Worm (Caenorhabditis elegans) whole organism, midembryonic: Measurements from ENCODE around the gene hda-11.
A peak's percentile ranks its signal among the peaks of the same experiment; 100 is the strongest.

Experiments
- T22C8.4 ChIP-seq: fragments of 200-800 bp; sonication (Bioruptor generic); IDR thresholded peaks from 2 replicates; pipeline ENCODE4 v1.3.6; 2022; ENCODE audit warnings: missing genetic modification characterization, missing compliant biosample characterization
- cog-1 ChIP-seq: sonication (generic microtip); optimal IDR thresholded peaks from 2 replicates; lab custom pipeline; 2016; ENCODE audit warnings: missing genetic modification characterization, missing compliant biosample characterization
- flt-1 ChIP-seq: fragments of 200-800 bp; sonication (Bioruptor generic); IDR thresholded peaks from 2 replicates; pipeline ENCODE4 v1.3.6; 2022; ENCODE audit warnings: missing genetic modification characterization, missing compliant biosample characterization
- klf-2 ChIP-seq: fragments of 200-800 bp; sonication (Bioruptor generic); conservative IDR thresholded peaks from 2 replicates; pipeline ENCODE4 v1.3.6; 2022; ENCODE audit warnings: missing genetic modification reagents, missing genetic modification characterization, missing compliant biosample characterization
- med-1 ChIP-seq: sonication (generic microtip); optimal IDR thresholded peaks from 2 replicates; lab custom pipeline; 2017; ENCODE audit warnings: missing genetic modification characterization, mild to moderate bottlenecking, missing compliant biosample characterization, antibody characterized with exemption, missing genetic modification reagents; ENCODE audit not compliant: insufficient read depth
- ref-1 ChIP-seq: fragments of 200-800 bp; sonication (Bioruptor generic); conservative IDR thresholded peaks from 2 replicates; pipeline ENCODE4 v1.3.6; 2022; ENCODE audit warnings: missing genetic modification reagents, missing genetic modification characterization, missing compliant biosample characterization
- tab-1 ChIP-seq: fragments of 200-800 bp; sonication (Bioruptor generic); IDR thresholded peaks from 2 replicates; pipeline ENCODE4 v1.3.6; 2022; ENCODE audit warnings: missing genetic modification characterization, missing compliant biosample characterization
- ztf-23 ChIP-seq: fragments of 200-800 bp; sonication (Bioruptor generic); IDR thresholded peaks from 2 replicates; pipeline ENCODE4 v1.3.6; 2022; ENCODE audit warnings: missing genetic modification reagents, missing genetic modification characterization, missing compliant biosample characterization
- ztf-29 ChIP-seq: fragments of 200-800 bp; sonication (Bioruptor generic); IDR thresholded peaks from 2 replicates; pipeline ENCODE4 v1.3.6; 2022; ENCODE audit warnings: missing genetic modification reagents, missing genetic modification characterization, missing compliant biosample characterization

hda-11 gene

DNA sequence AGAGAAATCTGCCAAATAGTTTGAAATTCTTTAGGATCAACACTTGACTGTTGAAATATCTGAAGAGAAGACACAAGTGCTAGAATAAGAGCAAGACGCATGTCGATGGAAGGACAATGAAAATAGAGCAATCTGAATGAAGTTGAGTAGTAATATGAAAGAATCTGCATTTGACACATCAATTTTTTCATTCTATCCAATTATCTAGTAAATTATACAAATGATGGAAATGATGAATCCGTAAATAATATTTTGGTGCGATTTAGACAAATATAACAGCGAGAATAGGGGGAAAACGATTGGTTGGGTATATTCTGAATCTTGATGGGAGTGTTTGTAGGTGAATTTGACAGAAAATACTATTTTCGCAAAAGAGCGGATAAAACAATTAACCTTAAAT, 6.7 kb downstream of the hda-11 start, which contains the start of gene txt-10:
Gene txt-10 (minus strand): TSS at position 101 of the 400 bp plus-strand sequence.
- TF ChIP-seq klf-2 (GFP tag; lab: Robert Waterston, UW), result no peak

DNA sequence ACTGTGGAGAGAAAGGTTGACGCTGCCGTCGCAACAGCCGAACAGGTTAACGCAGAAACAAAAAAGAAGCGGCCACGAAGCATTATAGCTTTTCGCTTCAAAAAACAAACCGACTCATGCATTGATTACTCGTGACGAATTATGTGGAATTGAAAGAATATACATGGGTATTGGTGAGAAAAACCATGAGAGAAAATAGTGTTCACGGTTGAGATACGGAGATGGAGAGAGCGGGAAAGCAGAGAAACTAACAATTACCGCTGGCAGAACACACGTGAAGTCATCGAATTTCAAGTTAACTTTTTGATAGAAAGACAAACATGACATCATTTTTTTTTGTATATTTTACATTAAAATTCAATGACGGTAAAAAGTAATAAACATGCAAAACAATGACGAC, 9.3 kb downstream of the hda-11 start:
- TF ChIP-seq ztf-29 (GFP tag; lab: Robert Waterston, UW) (no peak), ref-1 (GFP tag; lab: Robert Waterston, UW) (no peak), T22C8.4 (GFP tag; lab: Robert Waterston, UW) (no peak), tab-1 (GFP tag; lab: Robert Waterston, UW) (no peak), ztf-23 (no peak), cog-1 (tag; lab: Kevin White, UChicago) (no peak), flt-1 (no peak), klf-2 (GFP tag; lab: Robert Waterston, UW) (no peak), med-1 (GFP tag; lab: Kevin White, UChicago) (no peak)

DNA sequence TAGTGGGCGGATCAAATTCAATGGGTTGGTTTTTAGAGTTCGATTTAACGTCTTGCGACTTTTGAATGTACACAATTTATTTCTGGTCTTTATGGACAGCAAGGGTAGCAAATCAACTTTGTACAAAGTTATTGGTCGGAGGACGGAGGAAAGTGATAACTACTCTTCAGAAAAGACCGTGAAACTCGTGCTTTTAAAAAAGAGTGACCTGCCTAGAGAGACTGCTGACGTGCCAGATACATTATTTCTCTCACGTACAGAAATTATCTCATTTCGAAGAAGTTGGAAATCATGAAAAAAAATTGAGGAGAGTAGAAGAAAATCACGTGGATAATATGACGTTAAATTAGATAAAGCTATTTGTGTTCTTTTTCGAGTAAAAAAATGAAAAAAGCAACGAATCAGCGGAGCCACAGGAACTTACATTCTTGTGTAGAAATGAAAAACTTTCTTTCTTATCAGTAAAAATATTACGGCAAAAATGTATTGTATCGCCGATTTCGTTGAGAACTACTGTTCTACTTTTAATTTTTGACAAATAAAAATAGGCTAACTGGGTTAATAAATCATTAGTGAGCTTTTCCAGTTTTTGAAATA, 10.2 kb downstream of the hda-11 start, which contains the start of gene ppm-1.A:
Gene ppm-1.A (minus strand): TSS at position 294 of the 597 bp plus-strand sequence.
- TF ChIP-seq tab-1 (GFP tag; lab: Robert Waterston, UW), result no peak
- TF ChIP-seq med-1 (GFP tag; lab: Kevin White, UChicago), result no peak
- TF ChIP-seq ref-1 (GFP tag; lab: Robert Waterston, UW), result no peak
- no peak for TF ChIP-seq klf-2 (GFP tag; lab: Robert Waterston, UW)
- TF ChIP-seq cog-1 (tag; lab: Kevin White, UChicago), result no peak
- TF ChIP-seq T22C8.4 (GFP tag; lab: Robert Waterston, UW), result no peak
- no peak for TF ChIP-seq ztf-29 (GFP tag; lab: Robert Waterston, UW)
- no peak for TF ChIP-seq flt-1
- no peak for TF ChIP-seq ztf-23

DNA sequence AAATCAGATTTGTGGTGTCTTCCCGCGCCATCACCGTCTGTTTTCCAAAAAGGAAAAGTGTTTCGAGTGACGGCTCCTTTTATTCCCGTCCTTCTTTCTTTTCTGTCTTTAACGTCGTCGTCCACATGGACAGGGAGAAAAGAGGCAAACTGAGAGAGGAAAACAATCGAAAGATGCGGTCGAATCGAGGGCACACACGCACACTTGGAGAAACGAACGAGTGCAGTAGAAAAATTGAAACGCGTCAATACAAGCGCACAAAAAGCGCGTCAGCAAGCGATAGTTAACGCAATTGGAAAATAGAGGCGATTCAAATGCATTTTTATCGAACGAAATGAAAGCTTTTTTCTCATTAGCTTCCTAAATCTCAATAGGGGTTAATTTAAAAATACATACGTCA, 10.8 kb downstream of the hda-11 start:
- TF ChIP-seq ztf-23, result peak; percentile 94
- TF ChIP-seq tab-1 (GFP tag; lab: Robert Waterston, UW), result no peak
- TF ChIP-seq med-1 (GFP tag; lab: Kevin White, UChicago), result peak; percentile 1
- no peak for TF ChIP-seq flt-1
- no peak for TF ChIP-seq ref-1 (GFP tag; lab: Robert Waterston, UW)
- no peak for TF ChIP-seq klf-2 (GFP tag; lab: Robert Waterston, UW)
- TF ChIP-seq cog-1 (tag; lab: Kevin White, UChicago), result peak; percentile 58
- TF ChIP-seq T22C8.4 (GFP tag; lab: Robert Waterston, UW), result no peak
- TF ChIP-seq ztf-29 (GFP tag; lab: Robert Waterston, UW), result no peak

DNA sequence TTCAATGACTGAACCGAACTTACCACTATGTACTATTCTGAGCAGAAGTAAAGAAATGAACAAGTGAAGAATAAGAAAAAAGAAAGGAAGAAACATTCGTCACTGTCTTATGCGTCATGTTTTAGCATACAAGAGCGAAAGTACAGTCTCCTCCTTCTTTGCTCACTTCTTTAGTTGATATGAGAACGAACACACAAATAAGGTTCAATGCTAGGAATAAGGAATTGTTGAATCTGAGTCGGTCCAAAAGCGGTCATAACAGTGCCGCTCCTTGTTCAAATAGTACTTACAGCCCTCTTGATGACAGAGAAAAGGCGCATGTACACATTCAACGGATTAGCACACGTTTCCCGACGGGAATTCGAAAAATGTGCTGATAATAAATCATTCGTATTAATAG, 13.1 kb downstream of the hda-11 start, which contains the start of gene F25D1.8:
Gene F25D1.8 (plus strand): TSS at position 301 of the 400 bp plus-strand sequence.
- no peak for TF ChIP-seq klf-2 (GFP tag; lab: Robert Waterston, UW)
- TF ChIP-seq ref-1 (GFP tag; lab: Robert Waterston, UW), result no peak
- no peak for TF ChIP-seq cog-1 (tag; lab: Kevin White, UChicago)
- TF ChIP-seq flt-1, result no peak
- no peak for TF ChIP-seq ztf-23
- TF ChIP-seq tab-1 (GFP tag; lab: Robert Waterston, UW), result no peak
- no peak for TF ChIP-seq med-1 (GFP tag; lab: Kevin White, UChicago)
- TF ChIP-seq ztf-29 (GFP tag; lab: Robert Waterston, UW), result no peak
- no peak for TF ChIP-seq T22C8.4 (GFP tag; lab: Robert Waterston, UW)

DNA sequence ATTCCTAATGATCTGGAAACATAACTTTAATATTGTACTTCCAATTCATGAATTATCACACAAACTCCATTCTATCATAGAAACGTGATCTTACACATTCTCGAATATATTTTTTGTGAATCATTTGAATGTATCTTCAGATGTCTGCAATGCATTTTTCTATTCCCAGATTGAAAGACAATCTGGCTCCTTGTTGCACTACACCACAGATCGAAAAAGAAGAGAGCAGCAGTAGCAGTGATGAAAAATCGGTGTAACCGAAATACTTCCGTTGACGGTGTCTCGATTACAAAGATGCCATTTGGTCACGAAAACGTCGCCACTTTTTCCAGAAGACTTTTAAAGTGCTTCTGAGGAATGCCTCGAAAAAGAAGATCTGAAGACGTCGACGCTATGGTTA, 14.0 kb downstream of the hda-11 start, which contains the start of gene degt-1:
Gene degt-1 (plus strand): TSS at position 301 of the 400 bp plus-strand sequence.
- TF ChIP-seq T22C8.4 (GFP tag; lab: Robert Waterston, UW) (no peak), flt-1 (no peak), med-1 (GFP tag; lab: Kevin White, UChicago) (no peak), ztf-23 (no peak), tab-1 (GFP tag; lab: Robert Waterston, UW) (no peak), ref-1 (GFP tag; lab: Robert Waterston, UW) (no peak), ztf-29 (GFP tag; lab: Robert Waterston, UW) (no peak), klf-2 (GFP tag; lab: Robert Waterston, UW) (no peak), cog-1 (tag; lab: Kevin White, UChicago) (no peak)

DNA sequence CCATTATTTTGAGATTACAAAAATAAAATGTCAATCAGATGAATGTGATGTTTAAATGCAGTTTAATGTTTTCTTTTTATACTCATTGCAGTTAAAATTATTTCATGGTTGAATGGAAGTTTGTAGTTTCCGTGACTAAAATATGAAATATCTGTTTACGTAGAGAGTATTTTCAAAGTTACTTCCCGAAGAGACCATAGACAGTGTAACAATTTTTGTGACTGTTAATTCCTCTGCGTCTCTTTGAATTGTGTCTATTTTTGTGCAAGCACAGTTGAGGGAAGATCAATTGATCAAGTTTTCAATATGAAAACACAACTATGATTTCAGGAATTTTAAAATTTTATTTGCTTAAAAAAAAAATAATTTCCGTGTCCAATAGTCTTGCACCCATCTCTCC, 20.8 kb downstream of the hda-11 start, which contains the start of gene F25D1.5:
Gene F25D1.5 (minus strand): TSS at position 35 of the 400 bp plus-strand sequence.
- TF ChIP-seq ztf-23 (no peak), tab-1 (GFP tag; lab: Robert Waterston, UW) (no peak), cog-1 (tag; lab: Kevin White, UChicago) (no peak), ztf-29 (GFP tag; lab: Robert Waterston, UW) (no peak), med-1 (GFP tag; lab: Kevin White, UChicago) (no peak), flt-1 (no peak)

DNA sequence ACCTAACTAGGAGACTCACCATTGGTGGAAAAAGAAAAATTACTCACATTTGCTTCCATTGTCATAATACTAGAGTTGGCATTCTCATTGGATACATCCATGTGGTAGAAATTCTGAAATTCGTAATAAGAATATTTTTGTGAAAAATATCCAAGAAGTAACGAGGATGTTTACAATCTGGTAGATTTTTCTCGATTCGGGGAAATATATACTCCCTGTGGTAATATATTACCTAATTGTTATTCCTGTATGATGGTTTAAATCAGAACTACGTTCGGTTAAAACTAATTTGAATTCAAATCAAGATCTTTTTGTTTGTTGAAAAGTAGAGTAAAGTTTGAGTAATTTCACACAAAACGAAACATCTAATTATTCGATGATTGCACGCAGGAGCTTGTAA, 23.0 kb downstream of the hda-11 start, which contains the start of gene srd-34:
Gene srd-34 (minus strand): TSS at position 101 of the 400 bp plus-strand sequence.
- TF ChIP-seq cog-1 (tag; lab: Kevin White, UChicago) (no peak), ref-1 (GFP tag; lab: Robert Waterston, UW) (no peak), med-1 (GFP tag; lab: Kevin White, UChicago) (no peak), ztf-23 (no peak), tab-1 (GFP tag; lab: Robert Waterston, UW) (no peak), klf-2 (GFP tag; lab: Robert Waterston, UW) (no peak), ztf-29 (GFP tag; lab: Robert Waterston, UW) (no peak), flt-1 (no peak), T22C8.4 (GFP tag; lab: Robert Waterston, UW) (no peak)

DNA sequence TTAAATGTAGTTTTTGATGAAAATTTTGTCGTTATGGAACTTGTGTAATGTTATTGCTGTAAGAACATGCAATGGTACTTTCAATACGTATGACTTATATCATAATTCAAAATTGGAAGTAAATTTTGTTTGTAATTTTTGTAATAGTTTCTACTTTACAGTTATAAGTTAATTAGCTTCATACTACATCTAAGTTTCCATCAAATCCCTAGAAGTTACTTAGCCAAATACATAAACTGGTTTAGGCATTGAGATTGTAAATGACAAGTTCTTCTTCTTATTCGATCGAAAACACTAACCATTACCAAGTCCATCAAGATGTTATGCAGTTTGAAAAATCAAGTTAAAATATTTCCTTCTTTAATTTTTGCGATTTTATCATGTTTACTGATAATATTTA, 23.7 kb downstream of the hda-11 start, which contains the start of gene F32G8.2:
Gene F32G8.2 (plus strand): TSS at position 301 of the 400 bp plus-strand sequence.
- TF ChIP-seq flt-1, result no peak
- TF ChIP-seq cog-1 (tag; lab: Kevin White, UChicago), result no peak
- no peak for TF ChIP-seq tab-1 (GFP tag; lab: Robert Waterston, UW)
- TF ChIP-seq ztf-23, result no peak
- no peak for TF ChIP-seq ref-1 (GFP tag; lab: Robert Waterston, UW)
- TF ChIP-seq ztf-29 (GFP tag; lab: Robert Waterston, UW), result no peak
- no peak for TF ChIP-seq med-1 (GFP tag; lab: Kevin White, UChicago)
- TF ChIP-seq T22C8.4 (GFP tag; lab: Robert Waterston, UW), result no peak
- no peak for TF ChIP-seq klf-2 (GFP tag; lab: Robert Waterston, UW)
